Worm (Caenorhabditis elegans): ENCODE results near the gene srh-7.

DNA sequence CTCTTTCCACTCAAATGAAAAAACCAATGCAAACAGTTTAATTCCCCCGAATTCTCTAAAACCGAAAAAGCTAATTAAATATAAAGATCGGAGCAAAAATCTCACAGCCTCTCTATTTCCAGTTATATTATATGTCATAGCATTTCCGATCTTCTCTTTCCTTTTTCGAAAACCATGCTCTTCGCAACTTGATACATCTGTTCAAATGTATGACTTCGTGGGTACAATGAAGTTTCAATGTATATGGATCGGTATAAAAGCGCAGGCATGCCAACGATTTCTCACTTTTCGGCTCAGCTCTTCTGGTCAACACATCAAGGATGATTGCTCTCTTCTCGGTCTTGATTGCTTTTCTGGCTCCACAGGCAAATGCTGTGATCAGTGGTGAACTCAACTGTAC lies 38.1 kb downstream of the srh-7 start, which contains the start of gene phat-7:
- TF ChIP-seq aly-2 (tag; optimal IDR thresholded peaks at IDR 0.05) (no peak), elt-1 (tag; optimal IDR thresholded peaks at IDR 0.05) (no peak), snpc-4 (tag; optimal IDR thresholded peaks at IDR 0.05) (no peak), lin-39 (tag; optimal IDR thresholded peaks at IDR 0.05) (no peak), zag-1 (tag; optimal IDR thresholded peaks at IDR 0.05) (no peak)

All from whole organism, L2 larva.